Worm (Caenorhabditis elegans) whole organism, L3 larva: ENCODE measurements around the gene fbxa-165.

Experiments
- ama-1 ChIP-seq: fragments of 150-350 bp; optimal IDR thresholded peaks from 2 replicates; lab custom pipeline; 2018
- elt-2 ChIP-seq: sonication (generic microtip); optimal IDR thresholded peaks from 2 replicates; lab custom pipeline; 2016; ENCODE audit warnings: missing genetic modification reagents, mild to moderate bottlenecking, missing genetic modification characterization, missing compliant biosample characterization
- lin-15B ChIP-seq: fragments of 150-350 bp; optimal IDR thresholded peaks from 2 replicates; lab custom pipeline; 2014; ENCODE audit warnings: missing biosample characterization, missing genetic modification characterization
- mdl-1 ChIP-seq: fragments of 150-350 bp; optimal IDR thresholded peaks from 2 replicates; lab custom pipeline; 2014; ENCODE audit warnings: missing biosample characterization, missing genetic modification characterization
- nfya-1 ChIP-seq: sonication (generic microtip); optimal IDR thresholded peaks from 2 replicates; lab custom pipeline; 2017; ENCODE audit warnings: missing genetic modification characterization, mild to moderate bottlenecking, missing compliant biosample characterization, antibody characterized with exemption, moderate library complexity; ENCODE audit not compliant: insufficient read depth
- nhr-11 ChIP-seq: fragments of 150-350 bp; optimal IDR thresholded peaks from 2 replicates; lab custom pipeline; 2014; ENCODE audit warnings: missing biosample characterization, missing genetic modification characterization
- nhr-28 ChIP-seq: fragments of 150-350 bp; optimal IDR thresholded peaks from 2 replicates; lab custom pipeline; 2014; ENCODE audit warnings: missing biosample characterization, missing genetic modification characterization
- nhr-76 ChIP-seq: fragments of 150-350 bp; sonication (generic microtip); optimal IDR thresholded peaks from 5 replicates; lab custom pipeline; 2014; ENCODE audit warnings: missing biosample characterization, missing genetic modification characterization
- nhr-77 ChIP-seq: fragments of 150-350 bp; optimal IDR thresholded peaks from 2 replicates; lab custom pipeline; 2014; ENCODE audit warnings: missing biosample characterization, missing genetic modification characterization
- pqm-1 ChIP-seq: fragments of 150-350 bp; optimal IDR thresholded peaks from 2 replicates; lab custom pipeline; 2017; ENCODE audit warnings: missing biosample characterization, missing genetic modification characterization, inconsistent platforms
- tbx-2 ChIP-seq: sonication (generic microtip); optimal IDR thresholded peaks from 2 replicates; lab custom pipeline; 2016; ENCODE audit warnings: mild to moderate bottlenecking, missing genetic modification characterization, missing compliant biosample characterization
- unc-39 ChIP-seq: sonication (generic microtip); optimal IDR thresholded peaks from 4 replicates; lab custom pipeline; 2017; ENCODE audit warnings: missing biosample characterization, missing genetic modification characterization
- unc-62 ChIP-seq: fragments of 150-350 bp; sonication (generic microtip); optimal IDR thresholded peaks from 4 replicates; lab custom pipeline; 2014; ENCODE audit warnings: missing biosample characterization, missing genetic modification reagents, missing genetic modification characterization
- ztf-11 ChIP-seq: fragments of 150-350 bp; optimal IDR thresholded peaks from 2 replicates; lab custom pipeline; 2014; ENCODE audit warnings: missing biosample characterization, missing genetic modification characterization

ce11 chrII:1595137-1595536, 21.1 kb downstream of the fbxa-165 start, which contains the start of gene clec-20:
- TF ChIP-seq nhr-77 (tag; lab: Kevin White, UChicago) (no peak), unc-62 (GFP tag; lab: Kevin White, UChicago) (no peak), nhr-11 (tag; lab: Kevin White, UChicago) (no peak), mdl-1 (tag; lab: Kevin White, UChicago) (no peak), lin-15B (tag; lab: Kevin White, UChicago) (no peak), nfya-1 (tag; lab: Kevin White, UChicago) (no peak), elt-2 (tag; lab: Kevin White, UChicago) (no peak), nhr-76 (tag; lab: Kevin White, UChicago) (no peak), tbx-2 (tag; lab: Kevin White, UChicago) (no peak), nhr-28 (no peak), ztf-11 (no peak), unc-39 (no peak), pqm-1 (no peak), ama-1 (lab: Kevin White, UChicago) (no peak)
